Worm (Caenorhabditis elegans) whole organism, late embryonic: ENCODE measurements around the gene mltn-11.

Experiments used
- K09A11.1 ChIP-seq: sonication (generic microtip); optimal IDR thresholded peaks from 2 replicates; lab custom pipeline; 2017; ENCODE audit warnings: antibody characterized with exemption, mild to moderate bottlenecking, missing genetic modification characterization, missing compliant biosample characterization; ENCODE audit not compliant: insufficient read depth
- T23F11.4 ChIP-seq: fragments of 200-800 bp; sonication (Bioruptor generic); optimal IDR thresholded peaks from 2 replicates; lab custom pipeline; 2018; ENCODE audit warnings: mild to moderate bottlenecking, missing genetic modification characterization, missing compliant biosample characterization
- Y22D7AL.16 ChIP-seq: sonication (generic microtip); optimal IDR thresholded peaks from 2 replicates; lab custom pipeline; 2016; ENCODE audit warnings: missing genetic modification characterization, missing compliant biosample characterization
- ahr-1 ChIP-seq: sonication (generic microtip); optimal IDR thresholded peaks from 2 replicates; lab custom pipeline; 2016; ENCODE audit warnings: missing genetic modification characterization, missing compliant biosample characterization
- ama-1 ChIP-seq: fragments of 150-350 bp; optimal IDR thresholded peaks from 2 replicates; lab custom pipeline; 2014
- ceh-14 ChIP-seq: sonication (generic microtip); optimal IDR thresholded peaks from 2 replicates; lab custom pipeline; 2016; ENCODE audit warnings: missing genotype, missing genetic modification characterization, missing compliant biosample characterization
- ceh-18 ChIP-seq: sonication (generic microtip); optimal IDR thresholded peaks from 2 replicates; lab custom pipeline; 2016; ENCODE audit warnings: missing genetic modification characterization, missing compliant biosample characterization
- ceh-19 ChIP-seq: fragments of 200-800 bp; sonication (Bioruptor generic); optimal IDR thresholded peaks from 2 replicates; lab custom pipeline; 2018; ENCODE audit warnings: mild to moderate bottlenecking, missing genetic modification characterization, missing compliant biosample characterization
- ceh-22 ChIP-seq: sonication (generic microtip); optimal IDR thresholded peaks from 2 replicates; lab custom pipeline; 2017; ENCODE audit warnings: missing biosample characterization, missing genetic modification characterization
- ceh-45 ChIP-seq: fragments of 200-800 bp; sonication (Bioruptor generic); IDR thresholded peaks from 2 replicates; pipeline ENCODE4 v1.3.6; 2022; ENCODE audit warnings: missing genetic modification reagents, missing genetic modification characterization, missing compliant biosample characterization
- ceh-48 ChIP-seq: sonication (generic microtip); optimal IDR thresholded peaks from 2 replicates; lab custom pipeline; 2016; ENCODE audit warnings: missing genetic modification characterization, inconsistent platforms, missing compliant biosample characterization
- ceh-6 ChIP-seq: fragments of 200-800 bp; sonication (Bioruptor generic); optimal IDR thresholded peaks from 2 replicates; lab custom pipeline; 2018; ENCODE audit warnings: mild to moderate bottlenecking, missing genetic modification characterization, missing compliant biosample characterization
- che-1 ChIP-seq: sonication (generic microtip); optimal IDR thresholded peaks from 2 replicates; lab custom pipeline; 2016; ENCODE audit warnings: mild to moderate bottlenecking, missing genetic modification characterization, missing compliant biosample characterization
- dmd-4 ChIP-seq: sonication (generic microtip); optimal IDR thresholded peaks from 2 replicates; lab custom pipeline; 2016; ENCODE audit warnings: borderline replicate concordance, missing genetic modification characterization, missing compliant biosample characterization
- elt-2 ChIP-seq: sonication (generic microtip); optimal IDR thresholded peaks from 2 replicates; lab custom pipeline; 2016; ENCODE audit warnings: missing genetic modification reagents, missing genetic modification characterization, missing compliant biosample characterization
- elt-4 ChIP-seq: sonication (generic microtip); optimal IDR thresholded peaks from 2 replicates; lab custom pipeline; 2016; ENCODE audit warnings: missing genetic modification characterization, missing compliant biosample characterization
- ets-4 ChIP-seq: sonication (generic microtip); optimal IDR thresholded peaks from 2 replicates; lab custom pipeline; 2016; ENCODE audit warnings: missing genetic modification characterization, missing compliant biosample characterization
- fkh-10 ChIP-seq: fragments of 150-350 bp; optimal IDR thresholded peaks from 2 replicates; lab custom pipeline; 2014; ENCODE audit warnings: missing biosample characterization, missing genetic modification reagents, missing genetic modification characterization
- hlh-13 ChIP-seq: fragments of 200-800 bp; sonication (Bioruptor generic); optimal IDR thresholded peaks from 2 replicates; lab custom pipeline; 2018; ENCODE audit warnings: mild to moderate bottlenecking, missing genetic modification characterization, missing compliant biosample characterization
- hlh-15 ChIP-seq: sonication (generic microtip); optimal IDR thresholded peaks from 2 replicates; lab custom pipeline; 2016; ENCODE audit warnings: missing genetic modification characterization, missing compliant biosample characterization
- hlh-30 ChIP-seq: sonication (generic microtip); optimal IDR thresholded peaks from 2 replicates; lab custom pipeline; 2017; ENCODE audit warnings: antibody characterized with exemption, missing genetic modification characterization, missing compliant biosample characterization; ENCODE audit not compliant: insufficient read depth
- hlh-8 ChIP-seq: sonication (generic microtip); optimal IDR thresholded peaks from 2 replicates; lab custom pipeline; 2016; ENCODE audit warnings: missing genotype, missing genetic modification characterization, missing compliant biosample characterization
- lin-11 ChIP-seq: fragments of 200-800 bp; sonication (Bioruptor generic); optimal IDR thresholded peaks from 2 replicates; lab custom pipeline; 2018; ENCODE audit warnings: mild to moderate bottlenecking, missing genetic modification characterization, missing compliant biosample characterization
- madf-2 ChIP-seq: sonication (generic microtip); optimal IDR thresholded peaks from 2 replicates; lab custom pipeline; 2017; ENCODE audit warnings: missing genetic modification characterization, missing compliant biosample characterization
- nfya-1 ChIP-seq: sonication (generic microtip); optimal IDR thresholded peaks from 2 replicates; lab custom pipeline; 2017; ENCODE audit warnings: missing genetic modification characterization, mild to moderate bottlenecking, missing compliant biosample characterization, antibody characterized with exemption, moderate library complexity
- npax-4 ChIP-seq: sonication (generic microtip); optimal IDR thresholded peaks from 2 replicates; lab custom pipeline; 2016; ENCODE audit warnings: missing genetic modification characterization, missing compliant biosample characterization
- odd-2 ChIP-seq: sonication (generic microtip); optimal IDR thresholded peaks from 2 replicates; lab custom pipeline; 2017; ENCODE audit warnings: antibody characterized with exemption, mild to moderate bottlenecking, missing genetic modification characterization, missing compliant biosample characterization
- pat-9 ChIP-seq: fragments of 200-800 bp; sonication (Bioruptor generic); optimal IDR thresholded peaks from 2 replicates; lab custom pipeline; 2018; ENCODE audit warnings: mild to moderate bottlenecking, missing genetic modification characterization, moderate library complexity, missing compliant biosample characterization
- pha-2 ChIP-seq: sonication (generic microtip); optimal IDR thresholded peaks from 2 replicates; lab custom pipeline; 2017; ENCODE audit warnings: mild to moderate bottlenecking, missing genetic modification characterization, missing compliant biosample characterization
- pqm-1 ChIP-seq: sonication (generic microtip); optimal IDR thresholded peaks from 2 replicates; lab custom pipeline; 2016; ENCODE audit warnings: missing genetic modification characterization, missing compliant biosample characterization
- ref-2 ChIP-seq: sonication (generic microtip); optimal IDR thresholded peaks from 2 replicates; lab custom pipeline; 2016; ENCODE audit warnings: missing genetic modification characterization, missing compliant biosample characterization
- rnt-1 ChIP-seq: sonication (generic microtip); optimal IDR thresholded peaks from 2 replicates; lab custom pipeline; 2016; ENCODE audit warnings: missing genetic modification characterization, missing compliant biosample characterization
- syd-9 ChIP-seq: sonication (generic microtip); optimal IDR thresholded peaks from 2 replicates; lab custom pipeline; 2016; ENCODE audit warnings: mild to moderate bottlenecking, missing genetic modification characterization, moderate library complexity, missing compliant biosample characterization
- tbx-2 ChIP-seq: sonication (generic microtip); optimal IDR thresholded peaks from 2 replicates; lab custom pipeline; 2016; ENCODE audit warnings: missing genetic modification characterization, missing compliant biosample characterization
- tbx-7 ChIP-seq: sonication (generic microtip); optimal IDR thresholded peaks from 2 replicates; lab custom pipeline; 2016; ENCODE audit warnings: missing genotype, missing genetic modification characterization, missing compliant biosample characterization
- ttx-3 ChIP-seq: sonication (generic microtip); optimal IDR thresholded peaks from 2 replicates; lab custom pipeline; 2016; ENCODE audit warnings: missing genetic modification reagents, missing genetic modification characterization, missing compliant biosample characterization
- unc-3 ChIP-seq, 2 experiments: fragments of 200-800 bp in 1 of 2; sonication (Bioruptor generic) in 1 of 2; sonication (generic microtip) in 1 of 2; conservative IDR thresholded peaks in 1 of 2; optimal IDR thresholded peaks in 1 of 2; 2 replicates each; pipeline versions ENCODE4 v1.3.6 to Lab custom; 2016 to 2022; ENCODE audit warnings: missing compliant biosample characterization in 2 of 2, missing genetic modification characterization in 2 of 2, missing genetic modification reagents in 1 of 2
- unc-42 ChIP-seq: sonication (generic microtip); optimal IDR thresholded peaks from 2 replicates; lab custom pipeline; 2016; ENCODE audit warnings: missing genotype, missing genetic modification characterization, missing compliant biosample characterization
- unc-86 ChIP-seq: sonication (generic microtip); optimal IDR thresholded peaks from 2 replicates; lab custom pipeline; 2016; ENCODE audit warnings: missing genetic modification characterization, missing compliant biosample characterization
- ztf-16 ChIP-seq: sonication (generic microtip); optimal IDR thresholded peaks from 2 replicates; lab custom pipeline; 2017; ENCODE audit warnings: missing genetic modification characterization, missing compliant biosample characterization

Gene mltn-11

DNA sequence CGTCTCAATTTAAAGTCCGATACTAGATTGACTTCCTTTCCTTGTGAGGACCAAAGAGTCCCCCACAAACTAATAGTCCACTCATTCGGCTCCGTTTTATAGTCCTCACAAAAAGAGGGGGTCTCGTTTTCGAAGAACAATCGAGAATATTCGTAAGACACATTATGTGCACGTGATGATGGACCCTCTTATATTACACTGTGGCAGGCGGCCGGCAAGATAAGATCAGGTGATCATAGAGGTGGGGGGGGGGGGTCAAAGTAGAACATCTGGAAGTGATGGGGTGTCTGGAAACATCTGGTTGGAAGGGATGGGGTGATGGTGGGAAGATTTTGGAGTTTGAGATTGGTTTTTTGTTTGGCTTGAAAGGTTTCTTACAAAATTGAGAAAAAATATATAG, 37.5 kb upstream of the mltn-11 start:
- TF ChIP-seq ceh-18 (tag; lab: Kevin White, UChicago): no peak
- peak; percentile 13 for TF ChIP-seq rnt-1 (tag; lab: Kevin White, UChicago)
- no peak for TF ChIP-seq ama-1
- no peak for TF ChIP-seq fkh-10 (GFP tag; lab: Kevin White, UChicago)
- TF ChIP-seq che-1: no peak
- TF ChIP-seq dmd-4 (tag; lab: Kevin White, UChicago): no peak
- no peak for TF ChIP-seq ceh-6
- no peak for TF ChIP-seq ets-4 (tag; lab: Kevin White, UChicago)
- TF ChIP-seq hlh-8 (tag; lab: Kevin White, UChicago): peak; percentile 28
- TF ChIP-seq unc-3 (GFP tag; conservative IDR thresholded peaks at IDR 0.05; lab: Robert Waterston, UW): no peak
- TF ChIP-seq unc-3 (tag; optimal IDR thresholded peaks at IDR 0.05; lab: Kevin White, UChicago): no peak
- TF ChIP-seq ttx-3 (tag; lab: Kevin White, UChicago): no peak
- TF ChIP-seq tbx-7: no peak
- peak; percentile 84 for TF ChIP-seq hlh-30 (tag; lab: Kevin White, UChicago)
- TF ChIP-seq unc-86: no peak
- no peak for TF ChIP-seq hlh-15 (tag; lab: Kevin White, UChicago)
- no peak for TF ChIP-seq syd-9
- no peak for TF ChIP-seq madf-2 (tag; lab: Kevin White, UChicago)
- TF ChIP-seq ref-2 (tag; lab: Kevin White, UChicago): no peak
- no peak for TF ChIP-seq hlh-13
- peak; percentile 5 for TF ChIP-seq pat-9
- no peak for TF ChIP-seq npax-4
- no peak for TF ChIP-seq tbx-2 (tag; lab: Kevin White, UChicago)
- no peak for TF ChIP-seq ceh-48 (tag; lab: Kevin White, UChicago)
- TF ChIP-seq pqm-1: no peak
- no peak for TF ChIP-seq T23F11.4 (GFP tag; lab: Kevin White, UChicago)
- no peak for TF ChIP-seq odd-2 (tag; lab: Kevin White, UChicago)
- TF ChIP-seq ceh-45 (GFP tag; lab: Robert Waterston, UW): no peak
- no peak for TF ChIP-seq elt-4 (tag; lab: Kevin White, UChicago)
- TF ChIP-seq ceh-14 (tag; lab: Kevin White, UChicago): no peak
- no peak for TF ChIP-seq nfya-1 (tag; lab: Kevin White, UChicago)
- TF ChIP-seq lin-11: no peak

DNA sequence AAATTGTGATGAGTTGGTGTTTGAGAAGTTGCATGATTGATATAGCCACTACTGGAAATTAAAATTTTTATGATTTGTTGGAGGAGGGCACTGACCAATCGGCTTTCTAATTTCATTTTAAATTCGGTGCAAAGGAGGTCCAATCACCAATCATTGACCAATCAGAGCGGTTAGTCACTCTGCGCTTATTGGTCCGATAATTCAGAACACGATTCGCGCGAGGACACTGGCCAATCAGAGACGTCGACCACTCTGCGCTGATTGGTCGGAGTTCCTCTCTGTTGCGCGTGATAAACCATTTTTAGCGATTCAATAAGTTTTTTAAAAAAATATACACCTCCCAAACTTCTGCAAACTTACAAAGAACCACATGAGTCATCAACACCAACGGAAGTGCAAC, 36.2 kb upstream of the mltn-11 start:
- TF ChIP-seq nfya-1 (tag; lab: Kevin White, UChicago): peak; percentile 64
- no peak for TF ChIP-seq ahr-1 (tag; lab: Kevin White, UChicago)

DNA sequence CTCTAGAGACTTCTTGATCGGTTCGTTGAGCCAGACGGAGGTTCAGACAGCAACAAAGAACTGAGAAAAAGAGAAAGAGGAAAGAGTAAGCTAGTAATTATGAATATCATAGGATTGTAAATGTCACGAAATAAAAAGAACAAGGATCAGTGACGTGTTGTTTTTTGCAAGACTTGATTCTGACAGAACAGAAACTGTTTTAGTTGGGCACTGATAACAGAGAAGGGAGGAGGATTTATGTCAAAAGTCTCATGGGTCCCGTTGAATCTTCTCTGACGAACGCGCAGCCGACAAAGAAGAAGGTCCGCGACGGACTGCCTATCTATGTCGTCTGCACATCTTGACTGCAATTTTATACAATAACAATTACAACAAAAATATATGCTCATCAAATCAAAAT, 35.4 kb upstream of the mltn-11 start, which contains the start of gene T03E6.9:
Gene T03E6.9, minus strand, starts transcription at position 101 of the 400 bp plus-strand sequence.
- no peak for TF ChIP-seq ceh-19 (GFP tag; lab: Kevin White, UChicago)
- no peak for TF ChIP-seq che-1
- no peak for TF ChIP-seq pha-2
- no peak for TF ChIP-seq lin-11
- TF ChIP-seq unc-86: no peak

DNA sequence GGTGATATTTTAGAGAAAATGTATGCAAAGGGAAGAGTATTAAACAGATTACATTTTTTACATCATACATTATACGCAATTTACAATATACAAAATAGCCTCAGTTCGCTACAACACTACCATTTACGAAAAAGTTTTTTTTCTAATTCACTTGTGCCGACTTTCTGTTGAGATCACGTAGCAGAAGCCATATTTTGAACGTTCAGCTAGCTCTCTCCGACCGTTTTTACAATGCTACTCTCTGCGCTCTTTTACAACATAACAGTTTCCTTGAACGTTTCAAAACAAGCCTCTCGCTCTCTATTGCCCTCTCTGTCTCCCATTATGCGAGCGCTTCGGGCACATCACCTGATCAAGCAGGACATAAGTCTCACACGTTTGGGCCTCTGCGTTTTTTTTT, 32.9 kb upstream of the mltn-11 start, which contains the start of gene T03E6.8:
Gene T03E6.8, minus strand, starts transcription at position 101 of the 400 bp plus-strand sequence.
- TF ChIP-seq Y22D7AL.16 (tag; lab: Kevin White, UChicago) (no peak), K09A11.1 (tag; lab: Kevin White, UChicago) (no peak), fkh-10 (GFP tag; lab: Kevin White, UChicago) (no peak), ahr-1 (tag; lab: Kevin White, UChicago) (no peak), che-1 (no peak), ztf-16 (tag; lab: Kevin White, UChicago) (no peak), unc-42 (tag; lab: Kevin White, UChicago) (no peak), hlh-15 (tag; lab: Kevin White, UChicago) (no peak), ceh-48 (tag; lab: Kevin White, UChicago) (no peak), madf-2 (tag; lab: Kevin White, UChicago) (no peak), elt-2 (tag; lab: Kevin White, UChicago) (no peak), npax-4 (no peak), ceh-22 (tag; lab: Kevin White, UChicago) (no peak), ama-1 (no peak)
